Fruit fly (Drosophila melanogaster): ENCODE results near the gene rump.
A peak's percentile ranks its signal among the peaks of the same experiment; 100 is the strongest.

rump gene

DNA sequence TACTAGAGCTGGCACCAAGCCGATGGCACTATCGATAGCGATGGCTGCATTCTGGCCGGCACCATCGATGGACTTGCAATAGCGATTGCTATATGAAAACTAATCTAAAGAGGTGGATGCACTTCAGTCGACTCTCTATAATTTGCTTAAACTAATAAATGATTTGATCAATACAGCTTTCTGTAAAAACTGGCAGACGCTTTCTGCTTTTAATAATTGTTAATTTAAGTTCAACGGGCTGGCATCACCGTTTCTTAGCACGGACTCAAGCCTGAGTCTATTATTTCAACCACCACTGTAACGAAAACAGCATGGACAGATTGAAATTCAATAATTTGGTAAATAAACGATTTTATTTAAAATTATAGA, 2.9 kb upstream of the rump start, which contains the start of the genes Ras85D and Rlb1 (continued):
- TF ChIP-seq prd (optimal IDR thresholded peaks at IDR 0.05) (no peak), prd (GFP tag; IDR thresholded peaks at IDR 0.05) (no peak), da (GFP tag; optimal IDR thresholded peaks at IDR 0.05) (peak; percentile 45), CG9437 (GFP tag; optimal IDR thresholded peaks at IDR 0.05) (peak; percentile 44), ems (GFP tag; optimal IDR thresholded peaks at IDR 0.05) (peak; percentile 86), pita (GFP tag; optimal IDR thresholded peaks at IDR 0.05) (peak; percentile 63), Hr78 (GFP tag; optimal IDR thresholded peaks at IDR 0.05) (no peak), pum (GFP tag; optimal IDR thresholded peaks at IDR 0.05) (peak; percentile 77), CG3838 (GFP tag; optimal IDR thresholded peaks at IDR 0.05) (peak; percentile 61), fd3F (GFP tag; optimal IDR thresholded peaks at IDR 0.05) (peak; percentile 50), CG32772 (GFP tag; IDR thresholded peaks at IDR 0.05) (no peak), Optix (GFP tag; IDR thresholded peaks at IDR 0.05) (no peak), zf30C (GFP tag; optimal IDR thresholded peaks at IDR 0.05) (no peak), Sin3A (optimal IDR thresholded peaks at IDR 0.05) (peak; percentile 98), CG10431 (GFP tag; optimal IDR thresholded peaks at IDR 0.05) (no peak), CG7357 (GFP tag; IDR thresholded peaks at IDR 0.05) (0 out of 3 replicates have a peak, but pooled peaks have one; percentile 26), dmrt11E (tag; optimal IDR thresholded peaks at IDR 0.05) (peak; percentile 57), Chrac-16 (GFP tag; optimal IDR thresholded peaks at IDR 0.05) (peak; percentile 78), CG12744 (GFP tag; optimal IDR thresholded peaks at IDR 0.05) (peak; percentile 23), dati (GFP tag; IDR thresholded peaks at IDR 0.05) (no peak), CG10321 (GFP tag; IDR thresholded peaks at IDR 0.05) (no peak), Dp (GFP tag; optimal IDR thresholded peaks at IDR 0.05) (peak; percentile 33), Usf (GFP tag; optimal IDR thresholded peaks at IDR 0.05) (peak; percentile 14), CG8281 (tag; optimal IDR thresholded peaks at IDR 0.05) (peak; percentile 56), CG30020 (tag; optimal IDR thresholded peaks at IDR 0.05) (peak; percentile 62), CG33557 (GFP tag; optimal IDR thresholded peaks at IDR 0.05) (peak; percentile 40), Hmx (GFP tag; optimal IDR thresholded peaks at IDR 0.05) (peak; percentile 47), az2 (GFP tag; optimal IDR thresholded peaks at IDR 0.05) (peak; percentile 63), CG10543 (GFP tag; optimal IDR thresholded peaks at IDR 0.05) (peak; percentile 87), Kr (GFP tag; optimal IDR thresholded peaks at IDR 0.05) (no peak), Rfx (GFP tag; IDR thresholded peaks at IDR 0.05) (no peak), unc-4 (GFP tag; IDR thresholded peaks at IDR 0.05; ENCODE audit: partially characterized antibody) (no peak), ATbp (GFP tag; optimal IDR thresholded peaks at IDR 0.05) (no peak), B-H1 (GFP tag; IDR thresholded peaks at IDR 0.05) (no peak), Jarid2 (GFP tag; optimal IDR thresholded peaks at IDR 0.05) (no peak), pho (GFP tag; optimal IDR thresholded peaks at IDR 0.05) (peak; percentile 83), bowl (GFP tag; IDR thresholded peaks at IDR 0.05) (no peak), CG12942 (GFP tag; optimal IDR thresholded peaks at IDR 0.05) (peak; percentile 67), CG13775 (GFP tag; optimal IDR thresholded peaks at IDR 0.05) (peak; percentile 80), CG13123 (GFP tag; optimal IDR thresholded peaks at IDR 0.05) (peak; percentile 42), crc (GFP tag; optimal IDR thresholded peaks at IDR 0.05) (peak; percentile 64), CG12299 (tag; optimal IDR thresholded peaks at IDR 0.05) (peak; percentile 14), Sox102F (GFP tag; optimal IDR thresholded peaks at IDR 0.05) (no peak), CG10274 (GFP tag; optimal IDR thresholded peaks at IDR 0.05) (no peak), YL-1 (GFP tag; optimal IDR thresholded peaks at IDR 0.05) (peak; percentile 81), CG12219 (GFP tag; optimal IDR thresholded peaks at IDR 0.05) (peak; percentile 27), Hr51 (GFP tag; optimal IDR thresholded peaks at IDR 0.05) (peak in 1 of 2 experiments; percentile 88), CG3995 (GFP tag; optimal IDR thresholded peaks at IDR 0.05) (peak; percentile 1), inv (GFP tag; IDR thresholded peaks at IDR 0.05; ENCODE audit: partially characterized antibody) (no peak), Dll (GFP tag; IDR thresholded peaks at IDR 0.05; ENCODE audit: partially characterized antibody) (no peak), CG1024 (GFP tag; IDR thresholded peaks at IDR 0.05) (no peak), Oaz (GFP tag; IDR thresholded peaks at IDR 0.05) (no peak)
